Worm (Caenorhabditis elegans): ENCODE data around the gene frm-2.

Gene frm-2

DNA sequence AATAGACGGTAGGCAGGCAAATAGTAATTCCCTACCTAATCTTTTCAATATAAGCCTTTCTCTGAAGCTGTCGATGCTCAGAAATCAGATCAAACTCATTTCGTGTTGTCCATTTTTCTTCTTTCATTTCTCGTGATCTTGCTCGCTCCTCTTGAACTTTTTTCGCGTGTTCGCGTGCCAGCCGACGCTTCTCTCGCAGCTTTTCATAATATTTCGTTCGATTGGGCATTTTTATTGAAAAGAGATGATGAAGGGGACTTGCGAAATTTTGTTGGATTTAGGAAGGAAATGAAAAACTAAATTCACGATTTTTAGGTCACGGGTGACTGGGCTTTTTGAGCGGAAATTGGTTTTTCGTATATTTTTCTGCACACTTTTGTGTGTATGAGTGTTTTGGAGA lies 44.9 kb downstream of the frm-2 start, which contains the start of gene EGAP1.1:
Gene EGAP1.1, minus strand, starts transcription at position 229 of the 400 bp plus-strand sequence.
- no peak for TF ChIP-seq nhr-28 (tag; optimal IDR thresholded peaks at IDR 0.05)
- TF ChIP-seq nfya-1 (tag; optimal IDR thresholded peaks at IDR 0.05; ENCODE audit: insufficient read depth), result peak; percentile 4
- TF ChIP-seq elt-1 (tag; optimal IDR thresholded peaks at IDR 0.05), result no peak
- no peak for TF ChIP-seq R02D3.7 (tag; optimal IDR thresholded peaks at IDR 0.05)

DNA sequence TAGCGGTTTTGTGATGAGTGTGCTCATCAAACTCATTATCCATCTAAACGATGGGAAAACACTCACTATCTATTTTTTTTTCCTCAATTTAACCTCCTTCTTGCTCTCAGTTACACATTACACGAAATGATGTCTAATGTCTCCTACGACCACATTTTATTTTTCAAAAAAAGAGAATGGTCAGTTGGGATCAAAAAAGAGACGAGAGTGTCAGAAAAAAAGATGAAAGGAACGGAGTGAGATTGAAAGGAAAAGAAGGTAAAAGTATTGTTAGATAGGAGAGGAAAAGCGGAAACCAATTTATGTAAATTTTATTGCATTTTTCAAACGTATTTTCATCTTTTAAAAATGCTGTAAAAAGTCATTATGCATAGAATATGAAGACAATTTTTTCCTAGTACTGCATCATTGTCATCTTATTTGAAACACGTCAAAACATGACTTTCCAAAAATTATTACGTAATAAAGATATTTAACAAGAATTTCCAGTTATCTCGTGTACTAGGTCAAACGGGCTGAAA lies 47.7 kb downstream of the frm-2 start:
- TF ChIP-seq ZK546.5 (tag; optimal IDR thresholded peaks at IDR 0.05) (no peak), skn-1 (tag; optimal IDR thresholded peaks at IDR 0.05) (no peak), nhr-25 (tag; optimal IDR thresholded peaks at IDR 0.05) (no peak), hmg-11 (tag; optimal IDR thresholded peaks at IDR 0.05) (no peak), fkh-10 (GFP tag; optimal IDR thresholded peaks at IDR 0.05) (peak; percentile 56), egl-5 (tag; optimal IDR thresholded peaks at IDR 0.05) (peak; percentile 41), ceh-16 (tag; optimal IDR thresholded peaks at IDR 0.05) (no peak), lsy-12 (tag; optimal IDR thresholded peaks at IDR 0.05) (no peak)

ce11 chrIII:5932853-5933252 lies 49.1 kb downstream of the frm-2 start, which contains the start of gene zmp-1:
TSS of gene zmp-1 (minus strand) at chrIII:5932953.
- TF ChIP-seq lsy-12 (tag; optimal IDR thresholded peaks at IDR 0.05) (no peak), pqm-1 (tag; optimal IDR thresholded peaks at IDR 0.05) (no peak), nhr-77 (tag; optimal IDR thresholded peaks at IDR 0.05) (no peak), unc-39 (tag; optimal IDR thresholded peaks at IDR 0.05) (no peak), ztf-4 (tag; optimal IDR thresholded peaks at IDR 0.05) (no peak), ceh-82 (tag; optimal IDR thresholded peaks at IDR 0.05) (no peak), fkh-10 (GFP tag; optimal IDR thresholded peaks at IDR 0.05) (no peak), nhr-237 (tag; optimal IDR thresholded peaks at IDR 0.05) (no peak), ztf-11 (tag; optimal IDR thresholded peaks at IDR 0.05) (no peak), tbx-2 (tag; optimal IDR thresholded peaks at IDR 0.05) (no peak), fos-1 (tag; optimal IDR thresholded peaks at IDR 0.05) (no peak), ama-1 (optimal IDR thresholded peaks at IDR 0.05) (no peak)

- TF ChIP-seq nfya-1 (tag; optimal IDR thresholded peaks at IDR 0.05; ENCODE audit: insufficient read depth) (peak; percentile 20), elt-1 (tag; optimal IDR thresholded peaks at IDR 0.05) (no peak)
These were observed 50.4 kb downstream of the frm-2 start, which contains the start of gene EGAP1.5 for ce11 chrIII:5931433-5931994. TSS of gene EGAP1.5 (plus strand) at chrIII:5931721.

DNA sequence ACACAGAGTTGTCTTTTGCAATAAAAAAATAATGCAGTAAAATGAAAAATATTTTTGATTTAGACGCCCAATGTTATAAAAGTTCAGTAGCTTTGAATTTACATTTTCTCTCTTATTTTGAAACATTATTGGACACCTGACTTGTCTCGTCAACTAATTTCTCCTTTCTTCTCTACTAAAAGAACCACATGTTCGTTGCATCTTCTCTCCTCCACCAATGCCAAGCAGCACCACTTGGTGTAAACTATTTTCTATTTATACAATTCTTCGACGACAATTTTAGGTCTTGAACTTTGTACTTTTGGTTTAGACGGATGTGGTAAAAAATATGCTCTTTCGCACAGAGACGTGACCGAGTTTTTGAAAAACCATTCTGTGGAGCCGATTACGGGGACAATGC lies 51.3 kb downstream of the frm-2 start:
- TF ChIP-seq egl-5 (tag; optimal IDR thresholded peaks at IDR 0.05) (no peak), nfya-1 (tag; optimal IDR thresholded peaks at IDR 0.05; ENCODE audit: insufficient read depth) (peak; percentile 30), fkh-2 (tag; optimal IDR thresholded peaks at IDR 0.05) (no peak)
